Worm (Caenorhabditis elegans) whole organism, L3 larva: ENCODE measurements around the gene mam-5.
A peak's percentile ranks its signal among the peaks of the same experiment; 100 is the strongest.

Experiments used
- R02D3.7 ChIP-seq: fragments of 150-350 bp; optimal IDR thresholded peaks from 2 replicates; lab custom pipeline; 2014; ENCODE audit warnings: missing biosample characterization, missing genetic modification characterization
- ZK546.5 ChIP-seq: sonication (generic microtip); optimal IDR thresholded peaks from 2 replicates; lab custom pipeline; 2017; ENCODE audit warnings: missing biosample characterization, missing genetic modification characterization
- aly-2 ChIP-seq: fragments of 150-350 bp; optimal IDR thresholded peaks from 2 replicates; lab custom pipeline; 2014; ENCODE audit warnings: missing biosample characterization, missing genetic modification characterization
- ama-1 ChIP-seq: fragments of 150-350 bp; optimal IDR thresholded peaks from 2 replicates; lab custom pipeline; 2018
- ceh-16 ChIP-seq: sonication (generic microtip); optimal IDR thresholded peaks from 2 replicates; lab custom pipeline; 2017; ENCODE audit warnings: missing biosample characterization, missing genetic modification characterization
- ceh-28 ChIP-seq: fragments of 150-350 bp; optimal IDR thresholded peaks from 2 replicates; lab custom pipeline; 2014; ENCODE audit warnings: missing biosample characterization, missing genetic modification reagents, missing genetic modification characterization
- ceh-82 ChIP-seq: fragments of 150-350 bp; optimal IDR thresholded peaks from 2 replicates; lab custom pipeline; 2014; ENCODE audit warnings: missing biosample characterization, missing genetic modification characterization
- ceh-9 ChIP-seq: sonication (generic microtip); optimal IDR thresholded peaks from 2 replicates; lab custom pipeline; 2018; ENCODE audit warnings: missing biosample characterization, missing genetic modification characterization
- daf-12 ChIP-seq: fragments of 150-350 bp; optimal IDR thresholded peaks from 2 replicates; lab custom pipeline; 2014; ENCODE audit warnings: missing biosample characterization, missing genetic modification reagents, missing genetic modification characterization
- egl-27 ChIP-seq: sonication (generic microtip); optimal IDR thresholded peaks from 4 replicates; lab custom pipeline; 2017; ENCODE audit warnings: missing biosample characterization, missing genetic modification reagents, missing genetic modification characterization
- egl-5 ChIP-seq: fragments of 150-350 bp; optimal IDR thresholded peaks from 2 replicates; lab custom pipeline; 2017; ENCODE audit warnings: missing biosample characterization, missing genetic modification reagents, missing genetic modification characterization, inconsistent platforms
- elt-1 ChIP-seq: fragments of 150-350 bp; optimal IDR thresholded peaks from 2 replicates; lab custom pipeline; 2014; ENCODE audit warnings: missing biosample characterization, missing genetic modification characterization
- elt-2 ChIP-seq: sonication (generic microtip); optimal IDR thresholded peaks from 2 replicates; lab custom pipeline; 2016; ENCODE audit warnings: missing genetic modification reagents, mild to moderate bottlenecking, missing genetic modification characterization, missing compliant biosample characterization
- eor-1 ChIP-seq, 2 experiments: fragments of 150-350 bp; optimal IDR thresholded peaks; 2 replicates each; lab custom pipeline; 2014 to 2018; ENCODE audit warnings: missing biosample characterization in 2 of 2, missing genetic modification characterization in 2 of 2
- fkh-10 ChIP-seq: sonication (generic microtip); optimal IDR thresholded peaks from 2 replicates; lab custom pipeline; 2017; ENCODE audit warnings: missing biosample characterization, missing genetic modification reagents, missing genetic modification characterization
- fkh-2 ChIP-seq: fragments of 150-350 bp; optimal IDR thresholded peaks from 2 replicates; lab custom pipeline; 2014; ENCODE audit warnings: missing biosample characterization, missing genetic modification reagents, missing genetic modification characterization
- fos-1 ChIP-seq: fragments of 150-350 bp; optimal IDR thresholded peaks from 2 replicates; lab custom pipeline; 2014; ENCODE audit warnings: missing biosample characterization, missing genetic modification characterization
- hmg-11 ChIP-seq: sonication (generic microtip); optimal IDR thresholded peaks from 2 replicates; lab custom pipeline; 2016; ENCODE audit warnings: missing genetic modification characterization, missing compliant biosample characterization
- jun-1 ChIP-seq: fragments of 150-350 bp; optimal IDR thresholded peaks from 2 replicates; lab custom pipeline; 2014; ENCODE audit warnings: missing biosample characterization, missing genetic modification reagents, missing genetic modification characterization
- lin-15B ChIP-seq: fragments of 150-350 bp; optimal IDR thresholded peaks from 2 replicates; lab custom pipeline; 2014; ENCODE audit warnings: missing biosample characterization, missing genetic modification characterization
- lin-39 ChIP-seq: fragments of 150-350 bp; optimal IDR thresholded peaks from 2 replicates; lab custom pipeline; 2018; ENCODE audit warnings: missing biosample characterization, missing genetic modification reagents, missing genetic modification characterization
- lsy-12 ChIP-seq: sonication (generic microtip); optimal IDR thresholded peaks from 2 replicates; lab custom pipeline; 2016; ENCODE audit warnings: mild to moderate bottlenecking, missing genetic modification characterization, missing compliant biosample characterization
- mdl-1 ChIP-seq: fragments of 150-350 bp; optimal IDR thresholded peaks from 2 replicates; lab custom pipeline; 2014; ENCODE audit warnings: missing biosample characterization, missing genetic modification characterization
- mml-1 ChIP-seq: fragments of 150-350 bp; sonication (generic microtip); optimal IDR thresholded peaks from 3 replicates; lab custom pipeline; 2014; ENCODE audit warnings: missing biosample characterization, missing genetic modification characterization
- nfya-1 ChIP-seq: sonication (generic microtip); optimal IDR thresholded peaks from 2 replicates; lab custom pipeline; 2017; ENCODE audit warnings: missing genetic modification characterization, mild to moderate bottlenecking, missing compliant biosample characterization, antibody characterized with exemption, moderate library complexity; ENCODE audit not compliant: insufficient read depth
- nhr-11 ChIP-seq: fragments of 150-350 bp; optimal IDR thresholded peaks from 2 replicates; lab custom pipeline; 2014; ENCODE audit warnings: missing biosample characterization, missing genetic modification characterization
- nhr-12 ChIP-seq: fragments of 150-350 bp; optimal IDR thresholded peaks from 2 replicates; lab custom pipeline; 2014; ENCODE audit warnings: missing biosample characterization, missing genetic modification characterization
- nhr-23 ChIP-seq: fragments of 150-350 bp; optimal IDR thresholded peaks from 2 replicates; lab custom pipeline; 2014; ENCODE audit warnings: missing biosample characterization, missing genetic modification reagents, missing genetic modification characterization
- nhr-237 ChIP-seq: fragments of 150-350 bp; optimal IDR thresholded peaks from 2 replicates; lab custom pipeline; 2014; ENCODE audit warnings: missing biosample characterization, missing genetic modification characterization
- nhr-25 ChIP-seq: sonication (generic microtip); optimal IDR thresholded peaks from 2 replicates; lab custom pipeline; 2017; ENCODE audit warnings: missing biosample characterization, missing genetic modification characterization
- nhr-28 ChIP-seq: fragments of 150-350 bp; optimal IDR thresholded peaks from 2 replicates; lab custom pipeline; 2014; ENCODE audit warnings: missing biosample characterization, missing genetic modification characterization
- nhr-43 ChIP-seq: sonication (generic microtip); optimal IDR thresholded peaks from 2 replicates; lab custom pipeline; 2016; ENCODE audit warnings: mild to moderate bottlenecking, missing genetic modification characterization, missing compliant biosample characterization; ENCODE audit not compliant: poor library complexity, severe bottlenecking
- nhr-67 ChIP-seq: fragments of 150-350 bp; optimal IDR thresholded peaks from 2 replicates; lab custom pipeline; 2014; ENCODE audit warnings: missing biosample characterization, missing genetic modification characterization
- nhr-76 ChIP-seq: fragments of 150-350 bp; sonication (generic microtip); optimal IDR thresholded peaks from 5 replicates; lab custom pipeline; 2014; ENCODE audit warnings: missing biosample characterization, missing genetic modification characterization
- nhr-77 ChIP-seq: fragments of 150-350 bp; optimal IDR thresholded peaks from 2 replicates; lab custom pipeline; 2014; ENCODE audit warnings: missing biosample characterization, missing genetic modification characterization
- pha-4 ChIP-seq: fragments of 150-350 bp; optimal IDR thresholded peaks from 2 replicates; lab custom pipeline; 2014; ENCODE audit warnings: missing biosample characterization, missing genetic modification reagents, missing genetic modification characterization
- pqm-1 ChIP-seq: fragments of 150-350 bp; optimal IDR thresholded peaks from 2 replicates; lab custom pipeline; 2017; ENCODE audit warnings: missing biosample characterization, missing genetic modification characterization, inconsistent platforms
- skn-1 ChIP-seq: fragments of 150-350 bp; optimal IDR thresholded peaks from 2 replicates; lab custom pipeline; 2014; ENCODE audit warnings: missing biosample characterization, missing genetic modification characterization
- snpc-4 ChIP-seq: fragments of 150-350 bp; optimal IDR thresholded peaks from 2 replicates; lab custom pipeline; 2014; ENCODE audit warnings: missing biosample characterization, missing genetic modification characterization
- tbx-2 ChIP-seq: sonication (generic microtip); optimal IDR thresholded peaks from 2 replicates; lab custom pipeline; 2016; ENCODE audit warnings: mild to moderate bottlenecking, missing genetic modification characterization, missing compliant biosample characterization
- unc-39 ChIP-seq: sonication (generic microtip); optimal IDR thresholded peaks from 4 replicates; lab custom pipeline; 2017; ENCODE audit warnings: missing biosample characterization, missing genetic modification characterization
- unc-62 ChIP-seq: fragments of 150-350 bp; sonication (generic microtip); optimal IDR thresholded peaks from 4 replicates; lab custom pipeline; 2014; ENCODE audit warnings: missing biosample characterization, missing genetic modification reagents, missing genetic modification characterization
- zag-1 ChIP-seq: fragments of 150-350 bp; optimal IDR thresholded peaks from 2 replicates; lab custom pipeline; 2014; ENCODE audit warnings: missing biosample characterization, missing genetic modification characterization
- ztf-11 ChIP-seq: fragments of 150-350 bp; optimal IDR thresholded peaks from 2 replicates; lab custom pipeline; 2014; ENCODE audit warnings: missing biosample characterization, missing genetic modification characterization
- ztf-4 ChIP-seq: fragments of 150-350 bp; optimal IDR thresholded peaks from 2 replicates; lab custom pipeline; 2014; ENCODE audit warnings: missing biosample characterization, missing genetic modification characterization

The mam-5 gene

DNA sequence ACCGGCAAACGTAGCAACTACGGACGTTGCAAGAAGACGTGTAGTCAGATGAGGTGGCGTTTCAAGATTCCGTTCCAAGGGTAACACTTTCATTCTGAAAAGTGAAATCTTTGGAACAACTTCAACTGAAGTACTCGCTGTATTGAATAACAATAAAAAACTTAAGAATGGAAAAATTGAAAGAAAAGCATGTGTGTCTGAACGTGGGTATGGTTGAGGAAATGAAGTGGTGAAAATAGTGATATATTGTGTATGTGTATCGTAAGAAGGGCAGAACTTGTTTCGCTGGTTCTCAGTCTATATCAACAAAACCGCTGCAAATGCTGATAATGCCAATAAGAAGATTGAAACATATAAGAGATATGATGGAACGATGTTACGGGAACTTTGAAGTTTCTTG lies 43.3 kb downstream of the mam-5 start, which contains the start of gene K08H10.6:
TSS of gene K08H10.6 (minus strand) at position 101 of the 400 bp plus-strand sequence.
- no peak for TF ChIP-seq nhr-67 (tag; lab: Kevin White, UChicago)
- no peak for TF ChIP-seq ztf-11 (tag; lab: Kevin White, UChicago)
- TF ChIP-seq nhr-237, result no peak
- no peak for TF ChIP-seq nhr-28
- no peak for TF ChIP-seq ceh-28
- TF ChIP-seq nhr-76 (tag; lab: Kevin White, UChicago), result no peak
- no peak for TF ChIP-seq ceh-82 (tag; lab: Kevin White, UChicago)
- TF ChIP-seq nfya-1, result no peak
- no peak for TF ChIP-seq eor-1 (tag; optimal IDR thresholded peaks at IDR 0.05; lab: Kevin White, UChicago)
- no peak for TF ChIP-seq nhr-25
- TF ChIP-seq fkh-2, result no peak
- no peak for TF ChIP-seq ztf-4 (tag; lab: Kevin White, UChicago)
- TF ChIP-seq nhr-43 (tag; lab: Kevin White, UChicago), result no peak
- no peak for TF ChIP-seq zag-1 (tag; lab: Kevin White, UChicago)
- no peak for TF ChIP-seq nhr-23 (tag; lab: Kevin White, UChicago)
- no peak for TF ChIP-seq mdl-1 (tag; lab: Kevin White, UChicago)

DNA sequence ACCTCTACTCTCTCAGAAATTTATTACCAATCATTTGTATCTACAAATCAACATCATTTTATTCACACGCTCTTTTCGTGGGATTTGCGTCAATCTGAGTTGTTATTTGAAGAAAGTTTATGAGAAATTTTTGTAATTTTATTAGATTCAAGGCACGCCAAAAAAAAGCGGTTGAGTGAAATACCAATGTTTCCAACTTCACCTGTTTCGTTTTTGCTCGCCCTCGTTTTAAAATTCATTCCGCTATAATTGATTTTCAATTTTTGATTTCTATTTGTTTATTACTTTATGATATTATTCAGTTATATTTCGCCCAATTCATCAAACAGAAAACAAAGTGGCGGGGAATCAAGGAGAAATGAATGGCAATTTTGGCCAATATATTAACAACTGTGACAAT lies 48.3 kb downstream of the mam-5 start, which contains the start of gene K08H10.10:
TSS of gene K08H10.10 (plus strand) at position 301 of the 400 bp plus-strand sequence.
- no peak for TF ChIP-seq mdl-1 (tag; lab: Kevin White, UChicago)
- TF ChIP-seq zag-1 (tag; lab: Kevin White, UChicago), result no peak
- TF ChIP-seq nhr-23 (tag; lab: Kevin White, UChicago), result no peak
- no peak for TF ChIP-seq lin-15B (tag; lab: Kevin White, UChicago)
- no peak for TF ChIP-seq ceh-16 (tag; lab: Kevin White, UChicago)
- TF ChIP-seq tbx-2 (tag; lab: Kevin White, UChicago), result no peak
- no peak for TF ChIP-seq egl-27 (tag; lab: Kevin White, UChicago)
- no peak for TF ChIP-seq daf-12
- TF ChIP-seq nhr-11 (tag; lab: Kevin White, UChicago), result no peak
- no peak for TF ChIP-seq lsy-12
- TF ChIP-seq ZK546.5 (tag; lab: Kevin White, UChicago), result no peak
- no peak for TF ChIP-seq nhr-76 (tag; lab: Kevin White, UChicago)
- no peak for TF ChIP-seq unc-39
- TF ChIP-seq elt-1 (tag; lab: Kevin White, UChicago), result no peak
- no peak for TF ChIP-seq egl-5
- no peak for TF ChIP-seq ztf-11 (tag; lab: Kevin White, UChicago)
- TF ChIP-seq fkh-10, result no peak
- no peak for TF ChIP-seq hmg-11
- no peak for TF ChIP-seq nhr-77 (tag; lab: Kevin White, UChicago)

DNA sequence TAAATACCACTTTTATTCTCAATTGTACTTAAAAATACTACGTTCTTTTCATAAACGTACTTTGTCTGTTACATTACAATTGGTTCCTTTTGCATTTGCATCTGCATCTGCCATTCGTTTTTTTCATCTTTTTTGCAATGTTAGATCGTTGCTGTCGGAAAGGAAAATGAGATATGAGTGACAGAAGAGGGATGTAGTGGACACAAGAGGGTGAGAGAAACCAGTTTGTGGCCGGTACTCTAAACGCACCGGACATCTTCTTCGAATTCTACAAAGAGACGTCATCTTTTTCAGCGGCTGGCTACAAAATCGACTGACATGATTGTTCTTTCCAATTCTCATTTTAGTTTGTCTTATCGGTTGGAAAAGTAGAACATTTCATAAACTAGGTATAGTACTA lies 50.2 kb downstream of the mam-5 start:
- TF ChIP-seq nhr-25, result peak; percentile 78
- peak; percentile 5 for TF ChIP-seq egl-27 (tag; lab: Kevin White, UChicago)
- TF ChIP-seq ceh-82 (tag; lab: Kevin White, UChicago), result no peak
- TF ChIP-seq nfya-1, result peak; percentile 24
- no peak for TF ChIP-seq mdl-1 (tag; lab: Kevin White, UChicago)
- TF ChIP-seq unc-62 (GFP tag; lab: Kevin White, UChicago), result peak; percentile 78

DNA sequence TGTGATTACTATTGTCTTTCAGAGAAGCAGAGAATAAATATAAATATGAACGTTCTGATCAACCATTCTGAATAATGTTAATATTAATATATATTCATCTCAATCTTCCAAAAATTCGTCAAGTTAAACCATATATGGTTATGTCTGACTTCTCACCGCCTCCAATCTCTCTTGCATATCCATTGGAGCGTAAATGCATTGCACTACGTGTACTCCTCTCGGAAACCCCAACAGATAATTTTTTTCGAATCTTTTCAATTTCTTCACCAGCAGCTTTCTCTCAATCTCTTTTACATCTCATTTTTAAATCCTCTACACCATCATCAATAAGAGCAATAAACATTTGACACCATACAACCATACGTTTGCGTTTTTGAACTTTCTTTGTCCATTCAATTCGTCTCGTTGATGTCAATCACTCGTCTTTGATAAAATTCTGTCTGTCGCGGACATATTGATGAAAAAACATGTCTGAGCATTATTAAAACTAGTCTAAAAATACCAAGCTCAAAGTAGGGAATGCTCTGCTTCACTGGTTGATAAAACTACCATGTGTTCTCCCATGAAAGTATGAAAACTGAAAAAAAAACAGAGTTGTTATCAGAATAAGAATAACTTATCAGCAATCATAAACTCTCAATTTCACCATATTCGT lies 50.9 kb downstream of the mam-5 start:
- TF ChIP-seq nhr-12 (no peak), mml-1 (tag; lab: Kevin White, UChicago) (no peak), elt-2 (tag; lab: Kevin White, UChicago) (peak; percentile 79), lin-15B (tag; lab: Kevin White, UChicago) (peak; percentile 73), lsy-12 (no peak), lin-39 (tag; lab: Kevin White, UChicago) (peak; percentile 38), ama-1 (lab: Kevin White, UChicago) (no peak), nhr-43 (tag; lab: Kevin White, UChicago) (peak; percentile 52), unc-62 (GFP tag; lab: Kevin White, UChicago) (no peak), nhr-77 (tag; lab: Kevin White, UChicago) (no peak), mdl-1 (tag; lab: Kevin White, UChicago) (no peak), jun-1 (tag; lab: Kevin White, UChicago) (peak; percentile 8), nhr-11 (tag; lab: Kevin White, UChicago) (no peak), nhr-25 (peak; percentile 41), R02D3.7 (no peak), ceh-9 (tag; lab: Kevin White, UChicago) (no peak), fos-1 (tag; lab: Kevin White, UChicago) (no peak), skn-1 (tag; lab: Kevin White, UChicago) (peak; percentile 31), nfya-1 (peak; percentile 53), pqm-1 (peak; percentile 50), snpc-4 (tag; lab: Kevin White, UChicago) (peak; percentile 42), hmg-11 (peak; percentile 57), aly-2 (no peak), nhr-23 (tag; lab: Kevin White, UChicago) (peak; percentile 44), pha-4 (peak; percentile 76)
